Fruit fly (Drosophila melanogaster) whole organism, embryonic: ENCODE results near the gene CG13404.
A peak's percentile ranks its signal among the peaks of the same experiment; 100 is the strongest.

Source experiments
- Aef1 ChIP-seq: fragments of 200-800 bp; sonication (Bioruptor generic); IDR thresholded peaks from 3 replicates; pipeline ENCODE4 v1.3.6; 2022; ENCODE audit warnings: missing biosample characterization, missing genetic modification characterization
- B-H1 ChIP-seq: fragments of 200-800 bp; sonication (Bioruptor generic); IDR thresholded peaks from 3 replicates; pipeline ENCODE4 v1.3.6; 2022; ENCODE audit warnings: missing biosample characterization, missing genetic modification characterization
- Bgb ChIP-seq: fragments of 200-800 bp; sonication (Bioruptor generic); IDR thresholded peaks from 2 replicates; pipeline ENCODE4 v1.3.6; 2022; ENCODE audit warnings: missing biosample characterization, missing genetic modification characterization; ENCODE audit not compliant: partially characterized antibody
- CG10431 ChIP-seq: fragments of 200-800 bp; sonication (Bioruptor generic); optimal IDR thresholded peaks from 3 replicates; lab custom pipeline; 2018; ENCODE audit warnings: missing biosample characterization, mild to moderate bottlenecking, missing genetic modification characterization
- CG12769 ChIP-seq: fragments of 200-800 bp; sonication (Bioruptor generic); optimal IDR thresholded peaks from 2 replicates; lab custom pipeline; 2019; ENCODE audit warnings: missing biosample characterization, mild to moderate bottlenecking, missing genetic modification characterization, moderate library complexity
- CG13424 ChIP-seq: fragments of 200-800 bp; sonication (Bioruptor generic); optimal IDR thresholded peaks from 2 replicates; lab custom pipeline; 2019; ENCODE audit warnings: missing biosample characterization, mild to moderate bottlenecking, missing genetic modification characterization, moderate library complexity
- CG13775 ChIP-seq: fragments of 200-800 bp; sonication (Bioruptor generic); optimal IDR thresholded peaks from 3 replicates; lab custom pipeline; 2017; ENCODE audit warnings: missing biosample characterization, mild to moderate bottlenecking, missing genetic modification characterization
- CG14710 ChIP-seq: fragments of 200-800 bp; sonication (Bioruptor generic); optimal IDR thresholded peaks from 3 replicates; lab custom pipeline; 2019; ENCODE audit warnings: missing biosample characterization, mild to moderate bottlenecking, missing genetic modification characterization, moderate library complexity
- CG1529 ChIP-seq: fragments of 200-800 bp; sonication (Bioruptor generic); optimal IDR thresholded peaks from 3 replicates; lab custom pipeline; 2018; ENCODE audit warnings: missing biosample characterization, missing genetic modification characterization
- CG16863 ChIP-seq: fragments of 200-800 bp; sonication (Bioruptor generic); optimal IDR thresholded peaks from 3 replicates; lab custom pipeline; 2016; ENCODE audit warnings: missing biosample characterization, missing genetic modification characterization
- CG4282 ChIP-seq: fragments of 200-800 bp; sonication (Bioruptor generic); optimal IDR thresholded peaks from 2 replicates; lab custom pipeline; 2016; ENCODE audit warnings: missing biosample characterization, missing genetic modification characterization
- CG6272 ChIP-seq: fragments of 200-800 bp; sonication (Bioruptor generic); IDR thresholded peaks from 2 replicates; pipeline ENCODE4 v1.3.6; 2022; ENCODE audit warnings: missing biosample characterization, missing genetic modification characterization
- CG6854 ChIP-seq: fragments of 200-800 bp; sonication (Bioruptor generic); optimal IDR thresholded peaks from 3 replicates; lab custom pipeline; 2017; ENCODE audit warnings: missing biosample characterization, mild to moderate bottlenecking, missing genetic modification characterization
- CG9797 ChIP-seq: fragments of 200-800 bp; sonication (Bioruptor generic); optimal IDR thresholded peaks from 3 replicates; lab custom pipeline; 2018; ENCODE audit warnings: missing biosample characterization, mild to moderate bottlenecking, missing genetic modification characterization
- CTCF ChIP-seq: fragments of 200-800 bp; sonication (Bioruptor generic); optimal IDR thresholded peaks from 2 replicates; lab custom pipeline; 2017; ENCODE audit warnings: missing biosample characterization, mild to moderate bottlenecking, missing genetic modification characterization, moderate library complexity
- Dref ChIP-seq: fragments of 200-800 bp; sonication (Bioruptor generic); IDR thresholded peaks from 2 replicates; pipeline ENCODE4 v1.3.6; 2022; ENCODE audit warnings: missing biosample characterization, missing genetic modification characterization
- E2f2 ChIP-seq: fragments of 200-800 bp; sonication (Bioruptor generic); IDR thresholded peaks from 2 replicates; pipeline ENCODE4 v1.3.6; 2022; ENCODE audit warnings: missing biosample characterization, missing genetic modification characterization
- HLH3B ChIP-seq: fragments of 200-800 bp; sonication (Bioruptor generic); IDR thresholded peaks from 2 replicates; pipeline ENCODE4 v1.3.6; 2022; ENCODE audit warnings: missing biosample characterization, missing genetic modification characterization
- Hr51 ChIP-seq, 2 experiments: fragments of 200-800 bp; sonication (Bioruptor generic); optimal IDR thresholded peaks; 2 replicates in 1 of 2; 3 replicates in 1 of 2; lab custom pipeline; 2016 to 2018; ENCODE audit warnings: missing biosample characterization in 2 of 2, missing genetic modification characterization in 2 of 2, mild to moderate bottlenecking in 1 of 2, moderate library complexity in 1 of 2
- Meics ChIP-seq: fragments of 200-800 bp; sonication (Bioruptor generic); optimal IDR thresholded peaks from 2 replicates; lab custom pipeline; 2017; ENCODE audit warnings: missing biosample characterization, mild to moderate bottlenecking, missing genetic modification characterization
- Myb ChIP-seq: fragments of 200-800 bp; sonication (Bioruptor generic); optimal IDR thresholded peaks from 2 replicates; lab custom pipeline; 2016; ENCODE audit warnings: missing biosample characterization, missing genetic modification characterization
- PHDP ChIP-seq: fragments of 200-800 bp; sonication (Bioruptor generic); optimal IDR thresholded peaks from 3 replicates; lab custom pipeline; 2018; ENCODE audit warnings: missing biosample characterization, mild to moderate bottlenecking, missing genetic modification characterization, moderate library complexity
- Six4 ChIP-seq: fragments of 200-800 bp; sonication (Bioruptor generic); optimal IDR thresholded peaks from 2 replicates; lab custom pipeline; 2016; ENCODE audit warnings: missing biosample characterization, missing genetic modification characterization
- Xrp1 ChIP-seq: fragments of 200-800 bp; sonication (Bioruptor generic); IDR thresholded peaks from 2 replicates; pipeline ENCODE4 v1.3.6; 2022; ENCODE audit warnings: missing biosample characterization, missing genetic modification characterization
- abd-A ChIP-seq: fragments of 200-800 bp; sonication (Bioruptor generic); optimal IDR thresholded peaks from 3 replicates; lab custom pipeline; 2019; ENCODE audit warnings: missing biosample characterization, mild to moderate bottlenecking, missing genetic modification characterization, moderate library complexity
- amos ChIP-seq: fragments of 200-800 bp; sonication (Bioruptor generic); IDR thresholded peaks from 2 replicates; pipeline ENCODE4 v1.3.6; 2022; ENCODE audit warnings: missing biosample characterization, missing genetic modification characterization; ENCODE audit not compliant: partially characterized antibody
- bbx ChIP-seq: fragments of 200-800 bp; sonication (Bioruptor generic); IDR thresholded peaks from 2 replicates; pipeline ENCODE4 v1.3.6; 2022; ENCODE audit warnings: missing biosample characterization, missing genetic modification characterization; ENCODE audit not compliant: partially characterized antibody
- bcd ChIP-seq: fragments of 200-800 bp; sonication (Bioruptor generic); optimal IDR thresholded peaks from 2 replicates; lab custom pipeline; 2017; ENCODE audit warnings: missing biosample characterization, mild to moderate bottlenecking, missing genetic modification characterization
- br ChIP-seq: fragments of >200 bp; optimal IDR thresholded peaks from 2 replicates; lab custom pipeline; 2017
- bsh ChIP-seq, 2 experiments: fragments of 200-800 bp; sonication (Bioruptor generic); optimal IDR thresholded peaks; 2 replicates each; lab custom pipeline; 2017 to 2018; ENCODE audit warnings: mild to moderate bottlenecking in 2 of 2, missing biosample characterization in 2 of 2, missing genetic modification characterization in 2 of 2, moderate library complexity in 1 of 2
- crol ChIP-seq: fragments of 200-800 bp; sonication (Bioruptor generic); IDR thresholded peaks from 2 replicates; pipeline ENCODE4 v1.3.6; 2022; ENCODE audit warnings: missing biosample characterization, missing genetic modification characterization
- dati ChIP-seq: fragments of 200-800 bp; sonication (Bioruptor generic); IDR thresholded peaks from 2 replicates; pipeline ENCODE4 v1.3.6; 2022; ENCODE audit warnings: missing biosample characterization, missing genetic modification characterization
- exex ChIP-seq: fragments of 200-800 bp; sonication (Bioruptor generic); optimal IDR thresholded peaks from 4 replicates; lab custom pipeline; 2018; ENCODE audit warnings: missing biosample characterization, mild to moderate bottlenecking, missing genetic modification characterization, moderate library complexity
- fd3F ChIP-seq: fragments of 200-800 bp; sonication (Bioruptor generic); optimal IDR thresholded peaks from 2 replicates; lab custom pipeline; 2018; ENCODE audit warnings: missing biosample characterization, mild to moderate bottlenecking, missing genetic modification characterization, moderate library complexity
- grau ChIP-seq: fragments of 200-800 bp; optimal IDR thresholded peaks from 3 replicates; lab custom pipeline; 2019; ENCODE audit warnings: missing biosample characterization, mild to moderate bottlenecking, missing genetic modification characterization, moderate library complexity
- jumu ChIP-seq: fragments of 200-800 bp; sonication (Bioruptor generic); optimal IDR thresholded peaks from 3 replicates; lab custom pipeline; 2016; ENCODE audit warnings: missing biosample characterization, missing genetic modification characterization
- mam ChIP-seq: fragments of 200-800 bp; sonication (Bioruptor generic); optimal IDR thresholded peaks from 3 replicates; lab custom pipeline; 2016; ENCODE audit warnings: missing biosample characterization, missing genetic modification characterization
- mld ChIP-seq: fragments of 200-800 bp; sonication (Bioruptor generic); IDR thresholded peaks from 3 replicates; pipeline ENCODE4 v1.3.6; 2022; ENCODE audit warnings: missing biosample characterization, missing genetic modification characterization; ENCODE audit not compliant: partially characterized antibody
- nmo ChIP-seq: fragments of 200-800 bp; sonication (Bioruptor generic); optimal IDR thresholded peaks from 2 replicates; lab custom pipeline; 2018; ENCODE audit warnings: missing biosample characterization, mild to moderate bottlenecking, missing genetic modification characterization, moderate library complexity
- oc ChIP-seq: fragments of 200-800 bp; sonication (Bioruptor generic); optimal IDR thresholded peaks from 2 replicates; lab custom pipeline; 2018; ENCODE audit warnings: missing biosample characterization, mild to moderate bottlenecking, missing genetic modification characterization, moderate library complexity
- p53 ChIP-seq: fragments of 200-800 bp; sonication (Bioruptor generic); optimal IDR thresholded peaks from 2 replicates; lab custom pipeline; 2016; ENCODE audit warnings: missing biosample characterization, missing genetic modification characterization
- peb ChIP-seq: fragments of 200-800 bp; sonication (Bioruptor generic); IDR thresholded peaks from 2 replicates; pipeline ENCODE4 v1.3.6; 2022; ENCODE audit warnings: missing biosample characterization, missing genetic modification characterization
- prd ChIP-seq, 3 experiments: fragments of >200 bp in 2 of 3; fragments of 200-800 bp in 1 of 3; sonication (Bioruptor generic) in 1 of 3; optimal IDR thresholded peaks in 2 of 3; IDR thresholded peaks in 1 of 3; 2 replicates in 2 of 3; 3 replicates in 1 of 3; pipeline versions ENCODE4 v1.3.6 to Lab custom; 2017 to 2022; ENCODE audit warnings: missing biosample characterization in 1 of 3, missing genetic modification characterization in 1 of 3
- row ChIP-seq: fragments of 200-800 bp; sonication (Bioruptor generic); IDR thresholded peaks from 3 replicates; pipeline ENCODE4 v1.3.6; 2022; ENCODE audit warnings: missing biosample characterization, missing genetic modification characterization
- sens ChIP-seq: fragments of 200-800 bp; sonication (Bioruptor generic); peaks from one replicate; lab custom pipeline; 2016; ENCODE audit warnings: missing biosample characterization, missing genetic modification characterization
- sna ChIP-seq: fragments of 200-800 bp; sonication (Bioruptor generic); IDR thresholded peaks from 2 replicates; pipeline ENCODE4 v1.3.6; 2022; ENCODE audit warnings: missing biosample characterization, missing genetic modification characterization; ENCODE audit not compliant: partially characterized antibody
- so ChIP-seq: fragments of 200-800 bp; sonication (Bioruptor generic); IDR thresholded peaks from 3 replicates; pipeline ENCODE4 v1.3.6; 2022; ENCODE audit warnings: missing biosample characterization, missing genetic modification characterization
- tna ChIP-seq: fragments of 200-800 bp; sonication (Bioruptor generic); IDR thresholded peaks from 2 replicates; pipeline ENCODE4 v1.3.6; 2022; ENCODE audit warnings: missing biosample characterization, missing genetic modification characterization; ENCODE audit not compliant: partially characterized antibody
- twi ChIP-seq: fragments of 200-800 bp; optimal IDR thresholded peaks from 2 replicates; lab custom pipeline; 2019; ENCODE audit warnings: missing biosample characterization, mild to moderate bottlenecking, missing genetic modification characterization, moderate library complexity

Gene CG13404

dm6 chrX:14247035-14247786 is 18.8 kb downstream of the CG13404 start, which contains the start of gene mud (continued):
- TF ChIP-seq CG6272 (no peak), E2f2 (peak; percentile 87), so (no peak), nmo (peak; percentile 70), fd3F (no peak), tna (GFP tag; lab: Robert Waterston, UW) (peak; percentile 68), Hr51 (GFP tag; optimal IDR thresholded peaks at IDR 0.05; lab: Kevin White, UChicago) (peak in 1 of 2 experiments; percentile 6), HLH3B (GFP tag; lab: Robert Waterston, UW) (no peak), Xrp1 (GFP tag; lab: Robert Waterston, UW) (peak; percentile 44; the same call in 1 of the 2 replicates), CG4282 (GFP tag; lab: Kevin White, UChicago) (no peak), sens (GFP tag; lab: Kevin White, UChicago) (peak; percentile 57), dati (no peak), B-H1 (GFP tag; lab: Robert Waterston, UW) (peak; percentile 27; the same call in 2 of the 3 replicates), sna (peak; percentile 52; the same call in 1 of the 2 replicates), bcd (peak; percentile 29), crol (GFP tag; lab: Robert Waterston, UW) (no peak), CG13424 (peak; percentile 10), Bgb (peak; percentile 84), Aef1 (GFP tag; lab: Robert Waterston, UW) (peak; percentile 28; the same call in 1 of the 3 replicates), CG6854 (GFP tag; lab: Kevin White, UChicago) (no peak), peb (GFP tag; lab: Robert Waterston, UW) (0 out of 2 replicates have a peak, but pooled peaks have one; percentile 21), jumu (GFP tag; lab: Kevin White, UChicago) (no peak), mld (GFP tag; lab: Robert Waterston, UW) (peak; percentile 38; the same call in 1 of the 3 replicates), prd (optimal IDR thresholded peaks at IDR 0.05; lab: Kevin White, UChicago) (no peak), prd (GFP tag; IDR thresholded peaks at IDR 0.05; lab: Robert Waterston, UW) (peak; percentile 66; the same call in 2 of the 3 replicates), Myb (GFP tag; lab: Kevin White, UChicago) (peak; percentile 56), CG16863 (no peak), CG9797 (GFP tag; lab: Kevin White, UChicago) (peak; percentile 30), Meics (peak; percentile 52), CG1529 (GFP tag; lab: Kevin White, UChicago) (no peak), Six4 (GFP tag; lab: Kevin White, UChicago) (no peak), CTCF (peak; percentile 91), abd-A (tag; lab: Kevin White, UChicago) (no peak), row (GFP tag; lab: Robert Waterston, UW) (peak; percentile 80), exex (tag; lab: Kevin White, UChicago) (no peak), CG14710 (tag; lab: Kevin White, UChicago) (peak; percentile 71), CG10431 (GFP tag; lab: Kevin White, UChicago) (no peak), oc (tag; lab: Kevin White, UChicago) (no peak), mam (GFP tag; lab: Kevin White, UChicago) (peak; percentile 23), grau (tag; lab: Kevin White, UChicago) (peak; percentile 43), twi (no peak), bsh (GFP tag; optimal IDR thresholded peaks at IDR 0.05; lab: Kevin White, UChicago) (peak in 1 of 2 experiments; percentile 50), amos (peak; percentile 77), br (no peak), CG13775 (GFP tag; lab: Kevin White, UChicago) (peak; percentile 61), bbx (GFP tag; lab: Robert Waterston, UW) (peak; percentile 77), p53 (no peak), PHDP (tag; lab: Kevin White, UChicago) (no peak), CG12769 (no peak), Dref (GFP tag; lab: Robert Waterston, UW) (peak; percentile 92)
